Worm (Caenorhabditis elegans) whole organism, L2 larva: Measurements from ENCODE around the gene mrpl-49.

Experiments used
- aly-2 ChIP-seq: fragments of 150-350 bp; optimal IDR thresholded peaks from 2 replicates; lab custom pipeline; 2014; ENCODE audit warnings: missing biosample characterization, missing genetic modification characterization
- lin-13 ChIP-seq: fragments of 150-350 bp; optimal IDR thresholded peaks from 2 replicates; lab custom pipeline; 2014; ENCODE audit warnings: missing biosample characterization, missing genetic modification reagents, missing genetic modification characterization
- lin-39 ChIP-seq: fragments of 150-350 bp; optimal IDR thresholded peaks from 2 replicates; lab custom pipeline; 2014; ENCODE audit warnings: missing biosample characterization, missing genetic modification reagents, missing genetic modification characterization
- mbf-1 ChIP-seq: sonication (generic microtip); optimal IDR thresholded peaks from 2 replicates; lab custom pipeline; 2017; ENCODE audit warnings: missing biosample characterization, missing genetic modification characterization
- mdl-1 ChIP-seq, 2 experiments: fragments of 150-350 bp in 1 of 2; sonication (generic microtip) in 1 of 2; optimal IDR thresholded peaks; 2 replicates each; lab custom pipeline; 2017; ENCODE audit warnings: missing biosample characterization in 2 of 2, missing genetic modification characterization in 2 of 2
- nhr-10 ChIP-seq: sonication (generic microtip); optimal IDR thresholded peaks from 2 replicates; lab custom pipeline; 2017; ENCODE audit warnings: missing biosample characterization, missing genetic modification characterization
- nhr-77 ChIP-seq: fragments of 150-350 bp; optimal IDR thresholded peaks from 2 replicates; lab custom pipeline; 2014; ENCODE audit warnings: missing biosample characterization, missing genetic modification characterization
- sma-9 ChIP-seq, 2 experiments: fragments of 150-350 bp in 1 of 2; sonication (generic microtip) in 1 of 2; optimal IDR thresholded peaks; 2 replicates each; lab custom pipeline; 2014 to 2016; ENCODE audit warnings: missing genetic modification characterization in 2 of 2, mild to moderate bottlenecking in 1 of 2, missing biosample characterization in 1 of 2, missing compliant biosample characterization in 1 of 2, missing genetic modification reagents in 1 of 2, moderate library complexity in 1 of 2
- ztf-1 ChIP-seq: fragments of 200-800 bp; sonication (Bioruptor generic); conservative IDR thresholded peaks from 2 replicates; pipeline ENCODE4 v1.3.6; 2022; ENCODE audit warnings: missing genetic modification characterization, missing compliant biosample characterization
- ztf-4 ChIP-seq: fragments of 150-350 bp; optimal IDR thresholded peaks from 2 replicates; lab custom pipeline; 2014; ENCODE audit warnings: missing biosample characterization, missing genetic modification characterization

The mrpl-49 gene

DNA sequence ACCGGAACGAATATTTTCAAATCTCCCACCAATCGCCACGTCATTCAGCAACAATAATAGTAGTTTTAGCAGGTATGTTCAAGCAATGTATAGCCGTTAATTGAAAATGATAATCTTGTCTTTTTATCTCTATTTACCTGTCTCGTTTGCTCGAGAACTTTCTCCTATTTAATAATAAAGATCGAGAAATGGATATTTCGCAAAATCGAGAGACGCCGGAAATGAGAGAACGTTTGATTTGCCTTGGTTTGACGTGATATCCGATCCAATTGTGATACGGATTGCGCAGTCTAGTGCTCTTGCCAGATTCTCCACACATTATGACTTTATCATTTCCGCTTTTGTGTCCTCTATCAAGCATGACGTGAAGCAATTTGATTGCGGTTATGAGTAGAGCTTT, 45.4 kb downstream of the mrpl-49 start:
- no peak for TF ChIP-seq ztf-4 (tag; lab: Kevin White, UChicago)
- TF ChIP-seq ztf-1 (GFP tag; lab: Robert Waterston, UW), result no peak
- TF ChIP-seq mdl-1 (tag; optimal IDR thresholded peaks at IDR 0.05; lab: Kevin White, UChicago), result no peak
- no peak for TF ChIP-seq lin-13 (GFP tag; lab: Kevin White, UChicago)
- no peak for TF ChIP-seq lin-39
- no peak for TF ChIP-seq mbf-1 (tag; lab: Kevin White, UChicago)
- TF ChIP-seq aly-2 (tag; lab: Kevin White, UChicago), result no peak
- TF ChIP-seq nhr-77, result no peak
- TF ChIP-seq sma-9 (GFP tag; optimal IDR thresholded peaks at IDR 0.05; lab: Kevin White, UChicago), result no peak
- TF ChIP-seq sma-9 (tag; optimal IDR thresholded peaks at IDR 0.05; lab: Kevin White, UChicago), result no peak
- TF ChIP-seq nhr-10, result no peak
